Fruit fly (Drosophila melanogaster) whole organism, embryonic: ENCODE data around the gene Phs.

Experiments
- Antp ChIP-seq: fragments of 200-800 bp; sonication (Bioruptor generic); optimal IDR thresholded peaks from 3 replicates; lab custom pipeline; 2016; ENCODE audit warnings: missing biosample characterization, missing genetic modification characterization
- Atf-2 ChIP-seq: fragments of 200-800 bp; sonication (Bioruptor generic); optimal IDR thresholded peaks from 2 replicates; lab custom pipeline; 2016; ENCODE audit warnings: missing biosample characterization, missing genetic modification characterization
- CG10321 ChIP-seq: fragments of 200-800 bp; sonication (Bioruptor generic); IDR thresholded peaks from 2 replicates; pipeline ENCODE4 v1.3.6; 2022; ENCODE audit warnings: missing biosample characterization, missing genetic modification characterization
- CG12391 ChIP-seq: fragments of 200-800 bp; sonication (Bioruptor generic); optimal IDR thresholded peaks from 3 replicates; lab custom pipeline; 2018; ENCODE audit warnings: missing biosample characterization, mild to moderate bottlenecking, missing genetic modification characterization, moderate library complexity
- CG15073 ChIP-seq: fragments of 200-800 bp; sonication (Bioruptor generic); optimal IDR thresholded peaks from 2 replicates; lab custom pipeline; 2016; ENCODE audit warnings: missing biosample characterization, missing genetic modification characterization
- CG1529 ChIP-seq: fragments of 200-800 bp; sonication (Bioruptor generic); optimal IDR thresholded peaks from 3 replicates; lab custom pipeline; 2018; ENCODE audit warnings: missing biosample characterization, missing genetic modification characterization
- CG15514 ChIP-seq: fragments of 200-800 bp; sonication (Bioruptor generic); optimal IDR thresholded peaks from 3 replicates; lab custom pipeline; 2017; ENCODE audit warnings: missing biosample characterization, missing genetic modification characterization, mild to moderate bottlenecking, moderate library complexity, missing genetic modification reagents
- CG17186 ChIP-seq: fragments of 200-800 bp; sonication (Bioruptor generic); optimal IDR thresholded peaks from 3 replicates; lab custom pipeline; 2017; ENCODE audit warnings: missing biosample characterization, missing genetic modification reagents, missing genetic modification characterization
- CG2712 ChIP-seq: fragments of 200-800 bp; optimal IDR thresholded peaks from 3 replicates; lab custom pipeline; 2019; ENCODE audit warnings: missing biosample characterization, mild to moderate bottlenecking, missing genetic modification characterization, moderate library complexity
- CG3726 ChIP-seq: fragments of 200-800 bp; sonication (Bioruptor generic); IDR thresholded peaks from 3 replicates; pipeline ENCODE4, ENCODE4 v1.3.6; 2022; ENCODE audit warnings: missing biosample characterization, missing genetic modification characterization
- CG7745 ChIP-seq: fragments of 200-800 bp; sonication (Bioruptor generic); optimal IDR thresholded peaks from 2 replicates; lab custom pipeline; 2018; ENCODE audit warnings: missing biosample characterization, mild to moderate bottlenecking, missing genetic modification characterization, moderate library complexity
- CHES-1-like ChIP-seq: fragments of 200-800 bp; sonication (Bioruptor generic); optimal IDR thresholded peaks from 2 replicates; lab custom pipeline; 2016; ENCODE audit warnings: missing biosample characterization, missing genetic modification characterization
- D ChIP-seq, 2 experiments: fragments of 200-800 bp in 1 of 2; fragments of >200 bp in 1 of 2; sonication (Bioruptor generic) in 1 of 2; optimal IDR thresholded peaks; 2 replicates in 1 of 2; 3 replicates in 1 of 2; lab custom pipeline; 2017; ENCODE audit warnings: mild to moderate bottlenecking in 1 of 2, missing biosample characterization in 1 of 2, missing genetic modification characterization in 1 of 2, missing genetic modification reagents in 1 of 2
- E2f1 ChIP-seq: fragments of 200-800 bp; sonication (Bioruptor generic); IDR thresholded peaks from 2 replicates; pipeline ENCODE4 v1.3.6; 2022; ENCODE audit warnings: missing biosample characterization, missing genetic modification characterization
- Gsc ChIP-seq: fragments of 200-800 bp; sonication (Bioruptor generic); IDR thresholded peaks from 2 replicates; pipeline ENCODE4 v1.3.6; 2022; ENCODE audit warnings: missing biosample characterization, missing genetic modification characterization
- H2.0 ChIP-seq: fragments of 200-800 bp; sonication (Bioruptor generic); IDR thresholded peaks from 2 replicates; pipeline ENCODE4 v1.3.6; 2022; ENCODE audit warnings: missing biosample characterization, missing genetic modification characterization
- Hand ChIP-seq: fragments of 200-800 bp; sonication (Bioruptor generic); optimal IDR thresholded peaks from 2 replicates; lab custom pipeline; 2017; ENCODE audit warnings: mild to moderate bottlenecking, missing biosample characterization, missing genetic modification reagents, missing genetic modification characterization
- Med ChIP-seq: fragments of 200-800 bp; sonication (Bioruptor generic); peaks from one replicate; lab custom pipeline; 2016; ENCODE audit warnings: missing biosample characterization, missing genetic modification characterization, mild to moderate bottlenecking, inconsistent platforms, moderate library complexity
- Myb ChIP-seq: fragments of 200-800 bp; sonication (Bioruptor generic); optimal IDR thresholded peaks from 2 replicates; lab custom pipeline; 2016; ENCODE audit warnings: missing biosample characterization, missing genetic modification characterization
- Nf-YA ChIP-seq: fragments of 200-800 bp; sonication (Bioruptor generic); IDR thresholded peaks from 2 replicates; pipeline ENCODE4 v1.3.6; 2022; ENCODE audit warnings: missing biosample characterization, missing genetic modification characterization
- Opbp ChIP-seq: fragments of 200-800 bp; sonication (Bioruptor generic); IDR thresholded peaks from 3 replicates; pipeline ENCODE4 v1.3.6; 2022; ENCODE audit warnings: missing biosample characterization, missing genetic modification characterization; ENCODE audit not compliant: partially characterized antibody
- Stat92E ChIP-seq, 3 experiments: fragments of >200 bp in 2 of 3; fragments of 200-800 bp in 1 of 3; sonication (Bioruptor generic) in 1 of 3; optimal IDR thresholded peaks; 2 replicates each; lab custom pipeline; 2017 to 2019; ENCODE audit warnings: missing biosample characterization in 3 of 3, missing genetic modification characterization in 3 of 3, mild to moderate bottlenecking in 1 of 3, moderate library complexity in 1 of 3
- ab ChIP-seq: fragments of 200-800 bp; sonication (Bioruptor generic); optimal IDR thresholded peaks from 2 replicates; lab custom pipeline; 2016; ENCODE audit warnings: missing biosample characterization, missing genetic modification characterization
- ato ChIP-seq: fragments of 200-800 bp; sonication (Bioruptor generic); IDR thresholded peaks from 2 replicates; pipeline ENCODE4 v1.3.6; 2022; ENCODE audit warnings: missing biosample characterization, missing genetic modification characterization; ENCODE audit not compliant: partially characterized antibody
- bcd ChIP-seq: fragments of 200-800 bp; sonication (Bioruptor generic); optimal IDR thresholded peaks from 2 replicates; lab custom pipeline; 2017; ENCODE audit warnings: missing biosample characterization, mild to moderate bottlenecking, missing genetic modification characterization
- bowl ChIP-seq: fragments of 200-800 bp; sonication (Bioruptor generic); IDR thresholded peaks from 2 replicates; pipeline ENCODE4 v1.3.6; 2022; ENCODE audit warnings: missing biosample characterization, missing genetic modification characterization
- cad ChIP-seq: fragments of >200 bp; optimal IDR thresholded peaks from 2 replicates; lab custom pipeline; 2017; ENCODE audit warnings: missing biosample characterization, missing genetic modification characterization
- crol ChIP-seq: fragments of 200-800 bp; sonication (Bioruptor generic); IDR thresholded peaks from 2 replicates; pipeline ENCODE4 v1.3.6; 2022; ENCODE audit warnings: missing biosample characterization, missing genetic modification characterization
- dysf ChIP-seq: fragments of 200-800 bp; sonication (Bioruptor generic); IDR thresholded peaks from 3 replicates; pipeline ENCODE4 v1.3.6; 2022; ENCODE audit warnings: missing biosample characterization, missing genetic modification characterization
- gcm ChIP-seq: fragments of 200-800 bp; sonication (Bioruptor generic); optimal IDR thresholded peaks from 2 replicates; lab custom pipeline; 2019; ENCODE audit warnings: missing biosample characterization, mild to moderate bottlenecking, missing genetic modification characterization, moderate library complexity
- gcm2 ChIP-seq: fragments of 200-800 bp; sonication (Bioruptor generic); optimal IDR thresholded peaks from 2 replicates; lab custom pipeline; 2016; ENCODE audit warnings: missing biosample characterization, missing genetic modification characterization
- gem ChIP-seq: fragments of 200-800 bp; sonication (Bioruptor generic); optimal IDR thresholded peaks from 2 replicates; lab custom pipeline; 2019; ENCODE audit warnings: missing biosample characterization, mild to moderate bottlenecking, missing genetic modification characterization, moderate library complexity
- gro ChIP-seq: fragments of 200-800 bp; sonication (Bioruptor generic); optimal IDR thresholded peaks from 2 replicates; lab custom pipeline; 2016; ENCODE audit warnings: missing biosample characterization, missing genetic modification characterization
- jumu ChIP-seq: fragments of 200-800 bp; sonication (Bioruptor generic); optimal IDR thresholded peaks from 3 replicates; lab custom pipeline; 2016; ENCODE audit warnings: missing biosample characterization, missing genetic modification characterization
- lmd ChIP-seq: fragments of 200-800 bp; sonication (Bioruptor generic); IDR thresholded peaks from 2 replicates; pipeline ENCODE4 v1.3.6; 2022; ENCODE audit warnings: missing biosample characterization, missing genetic modification characterization
- maf-S ChIP-seq: fragments of 200-800 bp; sonication (Bioruptor generic); optimal IDR thresholded peaks from 2 replicates; lab custom pipeline; 2016; ENCODE audit warnings: missing biosample characterization, missing genetic modification characterization
- nau ChIP-seq: fragments of 200-800 bp; sonication (Bioruptor generic); optimal IDR thresholded peaks from 3 replicates; lab custom pipeline; 2017; ENCODE audit warnings: missing biosample characterization, mild to moderate bottlenecking, missing genetic modification characterization, missing genetic modification reagents
- pho ChIP-seq: fragments of 200-800 bp; sonication (Bioruptor generic); optimal IDR thresholded peaks from 2 replicates; lab custom pipeline; 2016; ENCODE audit warnings: missing biosample characterization, missing genetic modification characterization
- rib ChIP-seq: fragments of 200-800 bp; sonication (Bioruptor generic); IDR thresholded peaks from 2 replicates; pipeline ENCODE4 v1.3.6; 2022; ENCODE audit warnings: missing biosample characterization, missing genetic modification characterization
- sc ChIP-seq, 3 experiments: fragments of >200 bp in 2 of 3; fragments of 200-800 bp in 1 of 3; sonication (Bioruptor generic) in 1 of 3; optimal IDR thresholded peaks; 2 replicates in 2 of 3; 3 replicates in 1 of 3; lab custom pipeline; 2017; ENCODE audit warnings: mild to moderate bottlenecking in 1 of 3, missing biosample characterization in 1 of 3, missing genetic modification characterization in 1 of 3, missing genetic modification reagents in 1 of 3
- scrt ChIP-seq: fragments of 200-800 bp; sonication (Bioruptor generic); optimal IDR thresholded peaks from 2 replicates; lab custom pipeline; 2018; ENCODE audit warnings: missing biosample characterization, mild to moderate bottlenecking, missing genetic modification characterization, moderate library complexity
- sens-2 ChIP-seq: fragments of 200-800 bp; sonication (Bioruptor generic); IDR thresholded peaks from 2 replicates; pipeline ENCODE4 v1.3.6; 2022; ENCODE audit warnings: missing biosample characterization, missing genetic modification characterization
- slou ChIP-seq: fragments of 200-800 bp; sonication (Bioruptor generic); optimal IDR thresholded peaks from 3 replicates; lab custom pipeline; 2016; ENCODE audit warnings: missing biosample characterization, missing genetic modification characterization
- sr ChIP-seq: fragments of 200-800 bp; sonication (Bioruptor generic); IDR thresholded peaks from 3 replicates; pipeline ENCODE4 v1.3.6; 2022; ENCODE audit warnings: missing biosample characterization, missing genetic modification characterization
- ssp ChIP-seq: fragments of 200-800 bp; sonication (Bioruptor generic); IDR thresholded peaks from 2 replicates; pipeline ENCODE4 v1.3.6; 2022; ENCODE audit warnings: missing biosample characterization, missing genetic modification characterization
- toy ChIP-seq: fragments of 200-800 bp; sonication (Bioruptor generic); IDR thresholded peaks from 2 replicates; pipeline ENCODE4 v1.3.6; 2022; ENCODE audit warnings: missing biosample characterization, missing genetic modification characterization
- trem ChIP-seq: fragments of 200-800 bp; optimal IDR thresholded peaks from 3 replicates; lab custom pipeline; 2019; ENCODE audit warnings: missing biosample characterization, mild to moderate bottlenecking, missing genetic modification characterization, moderate library complexity
- zen2 ChIP-seq: fragments of 200-800 bp; sonication (Bioruptor generic); IDR thresholded peaks from 3 replicates; pipeline ENCODE4 v1.3.6; 2022; ENCODE audit warnings: missing biosample characterization, missing genetic modification characterization; ENCODE audit not compliant: partially characterized antibody

Phs gene

dm6 chr3L:15625676-15626414 lies 6.1 kb downstream of the Phs start (continued):
- peak; percentile 73; the same call in 2 of the 3 replicates for TF ChIP-seq CG3726
- no peak; the same call in 1 of the 2 replicates for TF ChIP-seq crol (GFP tag; lab: Robert Waterston, UW)
- TF ChIP-seq nau (GFP tag; lab: Kevin White, UChicago): peak; percentile 88
- peak; percentile 75 for TF ChIP-seq H2.0 (GFP tag; lab: Robert Waterston, UW)
- TF ChIP-seq cad (GFP tag; lab: Kevin White, UChicago): no peak
- TF ChIP-seq dysf (GFP tag; lab: Robert Waterston, UW): peak; percentile 90
- TF ChIP-seq Opbp (GFP tag; lab: Robert Waterston, UW): no peak
- peak; percentile 92 for TF ChIP-seq Med (GFP tag; lab: Kevin White, UChicago)
- TF ChIP-seq sr (GFP tag; lab: Robert Waterston, UW): no peak; the same call in 2 of the 3 replicates
- TF ChIP-seq sc (optimal IDR thresholded peaks at IDR 0.05; lab: Kevin White, UChicago): no peak
- TF ChIP-seq sc (GFP tag; optimal IDR thresholded peaks at IDR 0.05; lab: Kevin White, UChicago): peak; percentile 90
- peak; percentile 37; the same call in 1 of the 2 replicates for TF ChIP-seq toy (GFP tag; lab: Robert Waterston, UW)
- TF ChIP-seq CG10321 (GFP tag; lab: Robert Waterston, UW): no peak
- TF ChIP-seq gem: peak; percentile 98
- peak; percentile 91 for TF ChIP-seq gcm (GFP tag; lab: Kevin White, UChicago)
- peak; percentile 81 for TF ChIP-seq slou
- TF ChIP-seq maf-S (GFP tag; lab: Kevin White, UChicago): no peak
- TF ChIP-seq Nf-YA (GFP tag; lab: Robert Waterston, UW): peak; percentile 63
- no peak for TF ChIP-seq Gsc (GFP tag; lab: Robert Waterston, UW)
- TF ChIP-seq CG12391 (tag; lab: Kevin White, UChicago): peak; percentile 93
- peak; percentile 16 for TF ChIP-seq Myb (GFP tag; lab: Kevin White, UChicago)
- TF ChIP-seq CG2712 (tag; lab: Kevin White, UChicago): peak; percentile 95
- TF ChIP-seq gcm2 (GFP tag; lab: Kevin White, UChicago): no peak
- TF ChIP-seq CHES-1-like (GFP tag; lab: Kevin White, UChicago): peak; percentile 1
- TF ChIP-seq gro (GFP tag; lab: Kevin White, UChicago): peak; percentile 16
- TF ChIP-seq E2f1: peak; percentile 83
- no peak for TF ChIP-seq zen2 (GFP tag; lab: Robert Waterston, UW)
- peak; percentile 9 for TF ChIP-seq CG15073 (GFP tag; lab: Kevin White, UChicago)
- TF ChIP-seq CG15514: peak; percentile 57
- no peak for TF ChIP-seq rib (GFP tag; lab: Robert Waterston, UW)
- peak; percentile 87 for TF ChIP-seq CG1529 (GFP tag; lab: Kevin White, UChicago)
- TF ChIP-seq ssp (GFP tag; lab: Robert Waterston, UW): peak; percentile 79
- peak; percentile 90 for TF ChIP-seq trem
- TF ChIP-seq pho (GFP tag; lab: Kevin White, UChicago): no peak
- TF ChIP-seq D (optimal IDR thresholded peaks at IDR 0.05; lab: Kevin White, UChicago): no peak
- TF ChIP-seq D (GFP tag; optimal IDR thresholded peaks at IDR 0.05; lab: Kevin White, UChicago): peak; percentile 92
- TF ChIP-seq jumu (GFP tag; lab: Kevin White, UChicago): peak; percentile 33
- peak; percentile 17 for TF ChIP-seq CG17186
- TF ChIP-seq Antp (GFP tag; lab: Kevin White, UChicago): no peak
- peak; percentile 83 for TF ChIP-seq Hand
- TF ChIP-seq sens-2 (GFP tag; lab: Robert Waterston, UW): peak; percentile 69
- no peak for TF ChIP-seq CG7745 (tag; lab: Kevin White, UChicago)
- peak; percentile 93 for TF ChIP-seq lmd (GFP tag; lab: Robert Waterston, UW)
- peak; percentile 93 for TF ChIP-seq bcd
- TF ChIP-seq Atf-2 (GFP tag; lab: Kevin White, UChicago): peak; percentile 20
- TF ChIP-seq bowl (GFP tag; lab: Robert Waterston, UW): 0 out of 2 replicates have a peak, but pooled peaks have one; percentile 11
- TF ChIP-seq ab (GFP tag; lab: Kevin White, UChicago): no peak
- TF ChIP-seq ato (GFP tag; lab: Robert Waterston, UW): no peak
- TF ChIP-seq Stat92E (GFP tag; optimal IDR thresholded peaks at IDR 0.05; lab: Kevin White, UChicago): peak in 1 of 3 experiments; percentile 74
- peak; percentile 78 for TF ChIP-seq scrt (GFP tag; lab: Kevin White, UChicago)
